Fruit fly (Drosophila melanogaster) whole organism, wandering third instar larva: ENCODE data around the gene CG42538.

Experiments
- CG9705 ChIP-seq: fragments of 200-800 bp; sonication (Bioruptor generic); optimal IDR thresholded peaks from 2 replicates; lab custom pipeline; 2018; ENCODE audit warnings: missing biosample characterization, mild to moderate bottlenecking, missing genetic modification characterization
- CrebA ChIP-seq: fragments of 200-800 bp; sonication (Bioruptor generic); optimal IDR thresholded peaks from 2 replicates; lab custom pipeline; 2016; ENCODE audit warnings: missing biosample characterization, mild to moderate bottlenecking, missing genetic modification characterization, borderline replicate concordance
- Hr78 ChIP-seq: fragments of >200 bp; optimal IDR thresholded peaks from 2 replicates; lab custom pipeline; 2017; ENCODE audit warnings: missing biosample characterization, missing genetic modification characterization
- h ChIP-seq: fragments of 200-800 bp; sonication (Bioruptor generic); optimal IDR thresholded peaks from 3 replicates; lab custom pipeline; 2016; ENCODE audit warnings: missing biosample characterization, mild to moderate bottlenecking, missing genetic modification characterization
- tai ChIP-seq: sonication (Bioruptor generic); optimal IDR thresholded peaks from 2 replicates; lab custom pipeline; 2016; ENCODE audit warnings: missing biosample characterization, missing genetic modification characterization

DNA sequence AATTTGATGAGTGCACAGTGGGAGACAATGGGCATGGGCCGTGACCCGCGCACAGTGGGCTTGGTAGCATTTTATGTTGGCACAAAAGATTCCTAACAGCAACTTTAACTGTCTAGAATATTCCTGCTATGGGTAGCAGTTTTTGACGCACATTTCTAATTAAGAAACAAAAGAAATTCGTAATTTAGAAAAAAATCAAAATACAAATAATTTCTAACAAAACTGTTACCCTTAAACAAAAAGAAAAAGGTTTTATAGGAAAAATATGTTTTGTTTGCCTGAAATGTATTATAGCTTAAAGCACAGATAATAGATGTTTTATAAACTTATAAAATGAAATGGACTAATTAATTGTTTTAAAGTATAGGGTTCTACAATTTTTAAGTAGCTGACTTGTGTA, 17.4 kb upstream of the CG42538 start:
- TF ChIP-seq CG9705 (GFP tag; lab: Kevin White, UChicago) (no peak), h (GFP tag; lab: Kevin White, UChicago) (peak; percentile 29), Hr78 (GFP tag; lab: Kevin White, UChicago) (no peak), tai (GFP tag; lab: Kevin White, UChicago) (no peak), CrebA (no peak)
